Worm (Caenorhabditis elegans) whole organism, late embryonic: Measurements from ENCODE around the gene Y39E4B.10.

ENCODE experiments used
- C08G9.2 ChIP-seq: sonication (generic microtip); optimal IDR thresholded peaks from 2 replicates; lab custom pipeline; 2016; ENCODE audit warnings: mild to moderate bottlenecking, missing genetic modification characterization, moderate library complexity, missing compliant biosample characterization
- C38D4.7 ChIP-seq: fragments of 200-800 bp; sonication (Bioruptor generic); optimal IDR thresholded peaks from 2 replicates; lab custom pipeline; 2018; ENCODE audit warnings: mild to moderate bottlenecking, missing genetic modification characterization, moderate library complexity, missing compliant biosample characterization
- K09A11.1 ChIP-seq: sonication (generic microtip); optimal IDR thresholded peaks from 2 replicates; lab custom pipeline; 2017; ENCODE audit warnings: antibody characterized with exemption, mild to moderate bottlenecking, missing genetic modification characterization, missing compliant biosample characterization; ENCODE audit not compliant: insufficient read depth
- T23F11.4 ChIP-seq: fragments of 200-800 bp; sonication (Bioruptor generic); optimal IDR thresholded peaks from 2 replicates; lab custom pipeline; 2018; ENCODE audit warnings: mild to moderate bottlenecking, missing genetic modification characterization, missing compliant biosample characterization
- Y22D7AL.16 ChIP-seq: sonication (generic microtip); optimal IDR thresholded peaks from 2 replicates; lab custom pipeline; 2016; ENCODE audit warnings: missing genetic modification characterization, missing compliant biosample characterization
- ahr-1 ChIP-seq: sonication (generic microtip); optimal IDR thresholded peaks from 2 replicates; lab custom pipeline; 2016; ENCODE audit warnings: missing genetic modification characterization, missing compliant biosample characterization
- ama-1 ChIP-seq: fragments of 150-350 bp; optimal IDR thresholded peaks from 2 replicates; lab custom pipeline; 2014
- ceh-18 ChIP-seq: sonication (generic microtip); optimal IDR thresholded peaks from 2 replicates; lab custom pipeline; 2016; ENCODE audit warnings: missing genetic modification characterization, missing compliant biosample characterization
- ceh-22 ChIP-seq: sonication (generic microtip); optimal IDR thresholded peaks from 2 replicates; lab custom pipeline; 2017; ENCODE audit warnings: missing biosample characterization, missing genetic modification characterization
- ceh-24 ChIP-seq: sonication (generic microtip); optimal IDR thresholded peaks from 2 replicates; lab custom pipeline; 2016; ENCODE audit warnings: mild to moderate bottlenecking, missing genetic modification characterization, missing compliant biosample characterization
- ceh-30 ChIP-seq: fragments of 150-350 bp; optimal IDR thresholded peaks from 2 replicates; lab custom pipeline; 2014; ENCODE audit warnings: missing biosample characterization, missing genetic modification characterization
- ceh-31 ChIP-seq: sonication (generic microtip); optimal IDR thresholded peaks from 2 replicates; lab custom pipeline; 2016; ENCODE audit warnings: missing genetic modification characterization, missing compliant biosample characterization
- ceh-34 ChIP-seq: sonication (generic microtip); optimal IDR thresholded peaks from 2 replicates; lab custom pipeline; 2016; ENCODE audit warnings: mild to moderate bottlenecking, missing genetic modification characterization, missing compliant biosample characterization
- ceh-45 ChIP-seq: fragments of 200-800 bp; sonication (Bioruptor generic); IDR thresholded peaks from 2 replicates; pipeline ENCODE4 v1.3.6; 2022; ENCODE audit warnings: missing genetic modification reagents, missing genetic modification characterization, missing compliant biosample characterization
- ceh-6 ChIP-seq: fragments of 200-800 bp; sonication (Bioruptor generic); optimal IDR thresholded peaks from 2 replicates; lab custom pipeline; 2018; ENCODE audit warnings: mild to moderate bottlenecking, missing genetic modification characterization, missing compliant biosample characterization
- che-1 ChIP-seq: sonication (generic microtip); optimal IDR thresholded peaks from 2 replicates; lab custom pipeline; 2016; ENCODE audit warnings: mild to moderate bottlenecking, missing genetic modification characterization, missing compliant biosample characterization
- dve-1 ChIP-seq: sonication (generic microtip); optimal IDR thresholded peaks from 2 replicates; lab custom pipeline; 2017; ENCODE audit warnings: antibody characterized with exemption, mild to moderate bottlenecking, missing genetic modification characterization, missing compliant biosample characterization
- fax-1 ChIP-seq: sonication (generic microtip); optimal IDR thresholded peaks from 2 replicates; lab custom pipeline; 2016; ENCODE audit warnings: missing genotype, missing genetic modification characterization, missing compliant biosample characterization
- fkh-6 ChIP-seq: sonication (generic microtip); optimal IDR thresholded peaks from 2 replicates; lab custom pipeline; 2016; ENCODE audit warnings: missing genetic modification characterization, missing compliant biosample characterization
- gmeb-2 ChIP-seq: sonication (generic microtip); optimal IDR thresholded peaks from 2 replicates; lab custom pipeline; 2016; ENCODE audit warnings: missing genetic modification characterization, inconsistent platforms, missing compliant biosample characterization
- hlh-30 ChIP-seq: sonication (generic microtip); optimal IDR thresholded peaks from 2 replicates; lab custom pipeline; 2017; ENCODE audit warnings: antibody characterized with exemption, missing genetic modification characterization, missing compliant biosample characterization; ENCODE audit not compliant: insufficient read depth
- madf-2 ChIP-seq: sonication (generic microtip); optimal IDR thresholded peaks from 2 replicates; lab custom pipeline; 2017; ENCODE audit warnings: missing genetic modification characterization, missing compliant biosample characterization
- mec-3 ChIP-seq: sonication (generic microtip); optimal IDR thresholded peaks from 2 replicates; lab custom pipeline; 2016; ENCODE audit warnings: borderline replicate concordance, missing genetic modification characterization, missing compliant biosample characterization
- nfya-1 ChIP-seq: sonication (generic microtip); optimal IDR thresholded peaks from 2 replicates; lab custom pipeline; 2017; ENCODE audit warnings: missing genetic modification characterization, mild to moderate bottlenecking, missing compliant biosample characterization, antibody characterized with exemption, moderate library complexity
- nhr-232 ChIP-seq: sonication (generic microtip); optimal IDR thresholded peaks from 2 replicates; lab custom pipeline; 2016; ENCODE audit warnings: missing genetic modification characterization, missing compliant biosample characterization
- npax-4 ChIP-seq: sonication (generic microtip); optimal IDR thresholded peaks from 2 replicates; lab custom pipeline; 2016; ENCODE audit warnings: missing genetic modification characterization, missing compliant biosample characterization
- odd-2 ChIP-seq: sonication (generic microtip); optimal IDR thresholded peaks from 2 replicates; lab custom pipeline; 2017; ENCODE audit warnings: antibody characterized with exemption, mild to moderate bottlenecking, missing genetic modification characterization, missing compliant biosample characterization
- pag-3 ChIP-seq: sonication (generic microtip); optimal IDR thresholded peaks from 2 replicates; lab custom pipeline; 2016; ENCODE audit warnings: missing compliant biosample characterization, missing genetic modification characterization, borderline replicate concordance
- pax-1 ChIP-seq: fragments of 150-350 bp; optimal IDR thresholded peaks from 2 replicates; lab custom pipeline; 2014; ENCODE audit warnings: missing biosample characterization, missing genetic modification characterization
- pha-2 ChIP-seq: sonication (generic microtip); optimal IDR thresholded peaks from 2 replicates; lab custom pipeline; 2017; ENCODE audit warnings: mild to moderate bottlenecking, missing genetic modification characterization, missing compliant biosample characterization
- pqm-1 ChIP-seq: sonication (generic microtip); optimal IDR thresholded peaks from 2 replicates; lab custom pipeline; 2016; ENCODE audit warnings: missing genetic modification characterization, missing compliant biosample characterization
- pros-1 ChIP-seq: fragments of 150-350 bp; optimal IDR thresholded peaks from 2 replicates; lab custom pipeline; 2014; ENCODE audit warnings: missing biosample characterization, missing genetic modification reagents, missing genetic modification characterization
- ref-2 ChIP-seq: sonication (generic microtip); optimal IDR thresholded peaks from 2 replicates; lab custom pipeline; 2016; ENCODE audit warnings: missing genetic modification characterization, missing compliant biosample characterization
- rnt-1 ChIP-seq: sonication (generic microtip); optimal IDR thresholded peaks from 2 replicates; lab custom pipeline; 2016; ENCODE audit warnings: missing genetic modification characterization, missing compliant biosample characterization
- sdc-2 ChIP-seq: sonication (generic microtip); optimal IDR thresholded peaks from 2 replicates; lab custom pipeline; 2016; ENCODE audit warnings: missing genotype, missing genetic modification characterization, missing compliant biosample characterization
- sox-2 ChIP-seq: fragments of 200-800 bp; sonication (Bioruptor generic); IDR thresholded peaks from 2 replicates; pipeline ENCODE4 v1.3.6; 2022; ENCODE audit warnings: missing genetic modification reagents, missing genetic modification characterization, missing compliant biosample characterization
- tbx-2 ChIP-seq: sonication (generic microtip); optimal IDR thresholded peaks from 2 replicates; lab custom pipeline; 2016; ENCODE audit warnings: missing genetic modification characterization, missing compliant biosample characterization
- unc-42 ChIP-seq: sonication (generic microtip); optimal IDR thresholded peaks from 2 replicates; lab custom pipeline; 2016; ENCODE audit warnings: missing genotype, missing genetic modification characterization, missing compliant biosample characterization
- unc-55 ChIP-seq: sonication (generic microtip); optimal IDR thresholded peaks from 2 replicates; lab custom pipeline; 2017; ENCODE audit warnings: missing biosample characterization, missing genetic modification reagents, missing genetic modification characterization
- zip-5 ChIP-seq: sonication (generic microtip); optimal IDR thresholded peaks from 2 replicates; lab custom pipeline; 2016; ENCODE audit warnings: missing genetic modification characterization, missing compliant biosample characterization
- ztf-16 ChIP-seq: sonication (generic microtip); optimal IDR thresholded peaks from 2 replicates; lab custom pipeline; 2017; ENCODE audit warnings: missing genetic modification characterization, missing compliant biosample characterization

The Y39E4B.10 gene

ce11 chrIII:13187090-13187489, 34.4 kb upstream of the Y39E4B.10 start, which contains the start of gene gly-5:
Gene gly-5 (plus strand): TSS chrIII:13187390.
- no peak for TF ChIP-seq hlh-30
- no peak for TF ChIP-seq ceh-34
- TF ChIP-seq pax-1, result no peak
- TF ChIP-seq odd-2 (tag; lab: Kevin White, UChicago), result no peak
- no peak for TF ChIP-seq pag-3 (tag; lab: Kevin White, UChicago)
- TF ChIP-seq fkh-6 (tag; lab: Kevin White, UChicago), result no peak
- no peak for TF ChIP-seq ceh-30 (tag; lab: Kevin White, UChicago)
- TF ChIP-seq pha-2 (tag; lab: Kevin White, UChicago), result no peak
- no peak for TF ChIP-seq ceh-45 (GFP tag; lab: Robert Waterston, UW)
- TF ChIP-seq ceh-22 (tag; lab: Kevin White, UChicago), result no peak
- TF ChIP-seq C38D4.7 (GFP tag; lab: Kevin White, UChicago), result no peak
- no peak for TF ChIP-seq ama-1 (lab: Kevin White, UChicago)
- TF ChIP-seq, all 69 proteins: peak for 0

- TF ChIP-seq rnt-1 (tag; lab: Kevin White, UChicago) (peak; percentile 58), tbx-2 (tag; lab: Kevin White, UChicago) (peak; percentile 47), unc-42 (tag; lab: Kevin White, UChicago) (no peak), dve-1 (tag; lab: Kevin White, UChicago) (peak; percentile 44), ceh-18 (no peak), Y22D7AL.16 (tag; lab: Kevin White, UChicago) (no peak), mec-3 (no peak), nhr-232 (tag; lab: Kevin White, UChicago) (no peak), che-1 (no peak), ceh-34 (no peak), ref-2 (tag; lab: Kevin White, UChicago) (peak; percentile 36), nfya-1 (peak; percentile 63), pax-1 (peak; percentile 93), pros-1 (tag; lab: Kevin White, UChicago) (peak; percentile 50), ztf-16 (tag; lab: Kevin White, UChicago) (peak; percentile 13), ceh-31 (tag; lab: Kevin White, UChicago) (peak; percentile 33)
Measured at ce11 chrIII:13182003-13182402, 29.3 kb upstream of the Y39E4B.10 start.

- TF ChIP-seq nfya-1 (peak; percentile 75), C08G9.2 (tag; lab: Kevin White, UChicago) (no peak)
Measured at ce11 chrIII:13176876-13177275, 24.2 kb upstream of the Y39E4B.10 start.

ce11 chrIII:13173687-13174086, 21.0 kb upstream of the Y39E4B.10 start:
- TF ChIP-seq ama-1 (lab: Kevin White, UChicago) (no peak), T23F11.4 (GFP tag; lab: Kevin White, UChicago) (no peak), odd-2 (tag; lab: Kevin White, UChicago) (no peak), zip-5 (no peak)

ce11 chrIII:13169464-13169966, 16.9 kb upstream of the Y39E4B.10 start, which contains the start of the genes snpc-1.2 and Y39E4B.5:
Gene snpc-1.2 (minus strand): TSS chrIII:13169541.
Gene Y39E4B.5 (plus strand): TSS chrIII:13169916.
- no peak for TF ChIP-seq gmeb-2
- no peak for TF ChIP-seq sdc-2 (tag; lab: Kevin White, UChicago)
- no peak for TF ChIP-seq C08G9.2 (tag; lab: Kevin White, UChicago)
- no peak for TF ChIP-seq K09A11.1
- no peak for TF ChIP-seq sox-2
- no peak for TF ChIP-seq npax-4 (tag; lab: Kevin White, UChicago)
- TF ChIP-seq ceh-6 (GFP tag; lab: Kevin White, UChicago), result no peak
- TF ChIP-seq ceh-24 (tag; lab: Kevin White, UChicago), result no peak
- no peak for TF ChIP-seq unc-55 (GFP tag; lab: Kevin White, UChicago)
- no peak for TF ChIP-seq ahr-1 (tag; lab: Kevin White, UChicago)
- TF ChIP-seq fax-1 (tag; lab: Kevin White, UChicago), result no peak
- no peak for TF ChIP-seq pqm-1 (tag; lab: Kevin White, UChicago)
- TF ChIP-seq madf-2 (tag; lab: Kevin White, UChicago), result no peak
- TF ChIP-seq unc-42 (tag; lab: Kevin White, UChicago), result no peak
